Fruit fly (Drosophila melanogaster) whole organism, prepupa: ENCODE data around the gene ND-B14.5A.

Source experiments
- CG11762 ChIP-seq: fragments of 200-800 bp; sonication (Bioruptor generic); optimal IDR thresholded peaks from 3 replicates; lab custom pipeline; 2016; ENCODE audit warnings: missing biosample characterization, missing genetic modification characterization; ENCODE audit not compliant: insufficient read depth
- CG11902 ChIP-seq: fragments of 200-800 bp; sonication (Bioruptor generic); optimal IDR thresholded peaks from 3 replicates; lab custom pipeline; 2016; ENCODE audit warnings: missing biosample characterization, missing genetic modification characterization
- CG15336 ChIP-seq: fragments of 200-800 bp; sonication (Bioruptor generic); IDR thresholded peaks from 2 replicates; pipeline ENCODE4 v1.3.6; 2022; ENCODE audit warnings: missing biosample characterization, missing genetic modification characterization
- CG1621 ChIP-seq: fragments of 200-800 bp; sonication (Bioruptor generic); optimal IDR thresholded peaks from 3 replicates; lab custom pipeline; 2018; ENCODE audit warnings: missing biosample characterization, mild to moderate bottlenecking, missing genetic modification characterization
- CG16779 ChIP-seq: fragments of 200-800 bp; sonication (Bioruptor generic); optimal IDR thresholded peaks from 3 replicates; lab custom pipeline; 2017; ENCODE audit warnings: missing biosample characterization, mild to moderate bottlenecking, missing genetic modification characterization
- CG31627 ChIP-seq: fragments of 200-800 bp; sonication (Bioruptor generic); optimal IDR thresholded peaks from 3 replicates; lab custom pipeline; 2016; ENCODE audit warnings: missing biosample characterization, missing genetic modification characterization
- CG34406 ChIP-seq: fragments of 200-800 bp; sonication (Bioruptor generic); optimal IDR thresholded peaks from 3 replicates; lab custom pipeline; 2016; ENCODE audit warnings: missing biosample characterization, missing genetic modification characterization
- CG4318 ChIP-seq: fragments of 200-800 bp; sonication (Bioruptor generic); optimal IDR thresholded peaks from 3 replicates; lab custom pipeline; 2017; ENCODE audit warnings: missing biosample characterization, mild to moderate bottlenecking, missing genetic modification characterization
- CG6163 ChIP-seq: fragments of 200-800 bp; sonication (Bioruptor generic); IDR thresholded peaks from 3 replicates; pipeline ENCODE4 v1.3.6; 2022; ENCODE audit warnings: missing biosample characterization, missing genetic modification characterization
- CG6808 ChIP-seq: fragments of 200-800 bp; sonication (Bioruptor generic); optimal IDR thresholded peaks from 3 replicates; lab custom pipeline; 2017; ENCODE audit warnings: missing biosample characterization, missing genetic modification characterization, mild to moderate bottlenecking, moderate library complexity, missing genetic modification reagents
- CG6854 ChIP-seq: fragments of 200-800 bp; sonication (Bioruptor generic); optimal IDR thresholded peaks from 2 replicates; lab custom pipeline; 2017; ENCODE audit warnings: missing biosample characterization, mild to moderate bottlenecking, missing genetic modification characterization
- CG8119 ChIP-seq: fragments of 200-800 bp; sonication (Bioruptor generic); IDR thresholded peaks from 3 replicates; pipeline ENCODE4 v1.3.6; 2022; ENCODE audit warnings: missing biosample characterization, missing genetic modification characterization
- CG8632 ChIP-seq: fragments of 200-800 bp; sonication (Bioruptor generic); optimal IDR thresholded peaks from 3 replicates; lab custom pipeline; 2016; ENCODE audit warnings: missing biosample characterization, missing genetic modification characterization
- CG9139 ChIP-seq: fragments of 200-800 bp; sonication (Bioruptor generic); optimal IDR thresholded peaks from 3 replicates; lab custom pipeline; 2017; ENCODE audit warnings: missing biosample characterization, mild to moderate bottlenecking, missing genetic modification characterization
- Eip75B ChIP-seq: fragments of 200-800 bp; sonication (Bioruptor generic); optimal IDR thresholded peaks from 3 replicates; lab custom pipeline; 2016; ENCODE audit warnings: missing biosample characterization, missing genetic modification characterization
- Eip78C ChIP-seq: fragments of 200-800 bp; sonication (Bioruptor generic); peaks from one replicate; lab custom pipeline; 2016; ENCODE audit warnings: missing biosample characterization, missing genetic modification characterization
- Ets21C ChIP-seq: fragments of 200-800 bp; sonication (Bioruptor generic); optimal IDR thresholded peaks from 3 replicates; lab custom pipeline; 2016; ENCODE audit warnings: missing biosample characterization, missing genetic modification characterization
- Ets96B ChIP-seq: fragments of 200-800 bp; optimal IDR thresholded peaks from 2 replicates; lab custom pipeline; 2019; ENCODE audit warnings: missing biosample characterization, mild to moderate bottlenecking, missing genetic modification characterization, moderate library complexity
- Gug ChIP-seq: fragments of 200-800 bp; sonication (Bioruptor generic); IDR thresholded peaks from 2 replicates; pipeline ENCODE4 v1.3.6; 2022; ENCODE audit warnings: missing biosample characterization, missing genetic modification characterization
- Hr38 ChIP-seq: sonication (Bioruptor generic); optimal IDR thresholded peaks from 2 replicates; lab custom pipeline; 2016; ENCODE audit warnings: missing biosample characterization, missing genetic modification characterization
- Hr39 ChIP-seq: fragments of 200-800 bp; sonication (Bioruptor generic); optimal IDR thresholded peaks from 2 replicates; lab custom pipeline; 2016; ENCODE audit warnings: missing biosample characterization, missing genetic modification characterization
- Hr4 ChIP-seq: fragments of 200-800 bp; sonication (Bioruptor generic); optimal IDR thresholded peaks from 3 replicates; lab custom pipeline; 2016; ENCODE audit warnings: missing biosample characterization, missing genetic modification characterization
- Lpt ChIP-seq: fragments of 200-800 bp; sonication (Bioruptor generic); optimal IDR thresholded peaks from 3 replicates; lab custom pipeline; 2016; ENCODE audit warnings: missing biosample characterization, missing genetic modification characterization
- Met ChIP-seq: fragments of 200-800 bp; sonication (Bioruptor generic); optimal IDR thresholded peaks from 3 replicates; lab custom pipeline; 2016; ENCODE audit warnings: missing biosample characterization, missing genetic modification characterization
- OdsH ChIP-seq: fragments of 200-800 bp; sonication (Bioruptor generic); optimal IDR thresholded peaks from 3 replicates; lab custom pipeline; 2016; ENCODE audit warnings: missing biosample characterization, missing genetic modification characterization
- Smox ChIP-seq: fragments of 200-800 bp; sonication (Bioruptor generic); optimal IDR thresholded peaks from 3 replicates; lab custom pipeline; 2016; ENCODE audit warnings: missing biosample characterization, missing genetic modification characterization
- Sox102F ChIP-seq: fragments of 200-800 bp; sonication (Bioruptor generic); optimal IDR thresholded peaks from 2 replicates; lab custom pipeline; 2016; ENCODE audit warnings: missing biosample characterization, mild to moderate bottlenecking, missing genetic modification characterization
- achi ChIP-seq: fragments of 200-800 bp; sonication (Bioruptor generic); optimal IDR thresholded peaks from 3 replicates; lab custom pipeline; 2016; ENCODE audit warnings: missing biosample characterization, missing genetic modification characterization
- acj6 ChIP-seq: fragments of 200-800 bp; sonication (Bioruptor generic); optimal IDR thresholded peaks from 3 replicates; lab custom pipeline; 2016; ENCODE audit warnings: missing biosample characterization, missing genetic modification characterization
- dac ChIP-seq: fragments of 200-800 bp; sonication (Bioruptor generic); optimal IDR thresholded peaks from 2 replicates; lab custom pipeline; 2017; ENCODE audit warnings: missing biosample characterization, mild to moderate bottlenecking, missing genetic modification characterization
- dsx ChIP-seq: fragments of 200-800 bp; optimal IDR thresholded peaks from 3 replicates; lab custom pipeline; 2019; ENCODE audit warnings: missing biosample characterization, mild to moderate bottlenecking, missing genetic modification characterization, moderate library complexity; ENCODE audit not compliant: poor library complexity, severe bottlenecking
- eg ChIP-seq: fragments of 200-800 bp; sonication (Bioruptor generic); IDR thresholded peaks from 3 replicates; pipeline ENCODE4 v1.3.6; 2022; ENCODE audit warnings: missing biosample characterization, missing genetic modification characterization
- esn ChIP-seq: fragments of 200-800 bp; sonication (Bioruptor generic); optimal IDR thresholded peaks from 2 replicates; lab custom pipeline; 2016; ENCODE audit warnings: missing biosample characterization, mild to moderate bottlenecking, missing genetic modification characterization, moderate library complexity
- fd59A ChIP-seq: fragments of 200-800 bp; sonication (Bioruptor generic); optimal IDR thresholded peaks from 2 replicates; lab custom pipeline; 2017; ENCODE audit warnings: missing biosample characterization, mild to moderate bottlenecking, missing genetic modification characterization, missing genetic modification reagents
- fd85E ChIP-seq: fragments of 200-800 bp; sonication (Bioruptor generic); optimal IDR thresholded peaks from 3 replicates; lab custom pipeline; 2016; ENCODE audit warnings: missing biosample characterization, missing genetic modification characterization
- lz ChIP-seq: fragments of 200-800 bp; sonication (Bioruptor generic); optimal IDR thresholded peaks from 3 replicates; lab custom pipeline; 2016; ENCODE audit warnings: missing biosample characterization, missing genetic modification characterization
- net ChIP-seq: fragments of 200-800 bp; sonication (Bioruptor generic); optimal IDR thresholded peaks from 3 replicates; lab custom pipeline; 2016; ENCODE audit warnings: missing biosample characterization, missing genetic modification characterization
- pdm3 ChIP-seq: fragments of 200-800 bp; sonication (Bioruptor generic); optimal IDR thresholded peaks from 3 replicates; lab custom pipeline; 2016; ENCODE audit warnings: missing biosample characterization, missing genetic modification characterization
- spab ChIP-seq: fragments of 200-800 bp; sonication (Bioruptor generic); optimal IDR thresholded peaks from 2 replicates; lab custom pipeline; 2017; ENCODE audit warnings: missing biosample characterization, mild to moderate bottlenecking, missing genetic modification characterization, missing genetic modification reagents
- ss ChIP-seq, 2 experiments: fragments of 200-800 bp; sonication (Bioruptor generic); optimal IDR thresholded peaks; 2 replicates in 1 of 2; 3 replicates in 1 of 2; lab custom pipeline; 2017 to 2018; ENCODE audit warnings: mild to moderate bottlenecking in 2 of 2, missing biosample characterization in 2 of 2, missing genetic modification characterization in 2 of 2, moderate library complexity in 1 of 2
- svp ChIP-seq: fragments of 200-800 bp; sonication (Bioruptor generic); peaks from one replicate; lab custom pipeline; 2016; ENCODE audit warnings: missing biosample characterization, missing genetic modification characterization
- topi ChIP-seq: fragments of 200-800 bp; sonication (Bioruptor generic); optimal IDR thresholded peaks from 3 replicates; lab custom pipeline; 2016; ENCODE audit warnings: missing biosample characterization, missing genetic modification characterization
- vri ChIP-seq: fragments of 200-800 bp; sonication (Bioruptor generic); optimal IDR thresholded peaks from 3 replicates; lab custom pipeline; 2016; ENCODE audit warnings: missing biosample characterization, mild to moderate bottlenecking, missing genetic modification characterization

ND-B14.5A gene

dm6 chrX:2140487-2140886 lies 31.8 kb upstream of the ND-B14.5A start:
- TF ChIP-seq Smox (GFP tag; lab: Kevin White, UChicago) (no peak), Met (GFP tag; lab: Kevin White, UChicago) (peak; percentile 6), CG34406 (GFP tag; lab: Kevin White, UChicago) (peak; percentile 12), CG6163 (peak; percentile 54; the same call in 2 of the 3 replicates), CG11902 (GFP tag; lab: Kevin White, UChicago) (no peak), svp (GFP tag; lab: Kevin White, UChicago) (peak; percentile 67), Lpt (no peak), Ets21C (GFP tag; lab: Kevin White, UChicago) (no peak), Hr4 (GFP tag; lab: Kevin White, UChicago) (no peak), CG1621 (peak; percentile 37), dac (GFP tag; lab: Kevin White, UChicago) (no peak), Eip78C (GFP tag; lab: Kevin White, UChicago) (no peak), eg (GFP tag; lab: Robert Waterston, UW) (peak; percentile 34; the same call in 1 of the 3 replicates), dsx (GFP tag; lab: Kevin White, UChicago) (peak; percentile 29)

dm6 chrX:2141159-2141853 lies 31.0 kb upstream of the ND-B14.5A start, which contains the start of gene D2hgdh:
TSS of gene D2hgdh (plus strand) at chrX:2141489.
- peak; percentile 21 for TF ChIP-seq lz
- peak; percentile 35 for TF ChIP-seq esn (GFP tag; lab: Kevin White, UChicago)
- TF ChIP-seq acj6 (GFP tag; lab: Kevin White, UChicago): peak; percentile 37
- TF ChIP-seq Hr4 (GFP tag; lab: Kevin White, UChicago): peak; percentile 26
- peak; percentile 33 for TF ChIP-seq Eip75B (GFP tag; lab: Kevin White, UChicago)
- peak; percentile 45; the same call in 1 of the 3 replicates for TF ChIP-seq CG6163
- TF ChIP-seq pdm3 (GFP tag; lab: Kevin White, UChicago): peak; percentile 13
- TF ChIP-seq fd85E (GFP tag; lab: Kevin White, UChicago): no peak
- peak; percentile 10 for TF ChIP-seq OdsH (GFP tag; lab: Kevin White, UChicago)
- peak; percentile 28 for TF ChIP-seq dsx (GFP tag; lab: Kevin White, UChicago)
- TF ChIP-seq eg (GFP tag; lab: Robert Waterston, UW): peak; percentile 53; the same call in 1 of the 3 replicates
- no peak for TF ChIP-seq Hr38 (GFP tag; lab: Kevin White, UChicago)
- TF ChIP-seq CG31627 (GFP tag; lab: Kevin White, UChicago): peak; percentile 20
- no peak for TF ChIP-seq CG6808 (GFP tag; lab: Kevin White, UChicago)
- TF ChIP-seq topi (GFP tag; lab: Kevin White, UChicago): peak; percentile 30
- TF ChIP-seq Gug: no peak
- TF ChIP-seq vri (GFP tag; lab: Kevin White, UChicago): peak; percentile 20
- TF ChIP-seq Eip78C (GFP tag; lab: Kevin White, UChicago): peak; percentile 63
- TF ChIP-seq CG8632: no peak
- TF ChIP-seq CG8119 (GFP tag; lab: Robert Waterston, UW): 0 out of 3 replicates have a peak, but pooled peaks have one; percentile 23
- TF ChIP-seq Hr39 (GFP tag; lab: Kevin White, UChicago): peak; percentile 39
- peak; percentile 63 for TF ChIP-seq CG15336 (GFP tag; lab: Robert Waterston, UW)
- peak; percentile 2 for TF ChIP-seq net (GFP tag; lab: Kevin White, UChicago)

dm6 chrX:2141854-2142216 lies 30.5 kb upstream of the ND-B14.5A start:
- TF ChIP-seq fd85E (GFP tag; lab: Kevin White, UChicago) (no peak), Sox102F (peak; percentile 52), CG15336 (GFP tag; lab: Robert Waterston, UW) (peak; percentile 55), CG11762 (peak; percentile 22), Hr38 (GFP tag; lab: Kevin White, UChicago) (no peak), CG11902 (GFP tag; lab: Kevin White, UChicago) (no peak), CG6854 (GFP tag; lab: Kevin White, UChicago) (peak; percentile 46), CG9139 (GFP tag; lab: Kevin White, UChicago) (no peak), dsx (GFP tag; lab: Kevin White, UChicago) (no peak), spab (GFP tag; lab: Kevin White, UChicago) (no peak), CG4318 (GFP tag; lab: Kevin White, UChicago) (no peak), Lpt (no peak), esn (GFP tag; lab: Kevin White, UChicago) (peak; percentile 42), vri (GFP tag; lab: Kevin White, UChicago) (peak; percentile 85), fd59A (GFP tag; lab: Kevin White, UChicago) (no peak), CG16779 (tag; lab: Kevin White, UChicago) (peak; percentile 1), Met (GFP tag; lab: Kevin White, UChicago) (peak; percentile 58), OdsH (GFP tag; lab: Kevin White, UChicago) (peak; percentile 14), topi (GFP tag; lab: Kevin White, UChicago) (peak; percentile 31), ss (GFP tag; optimal IDR thresholded peaks at IDR 0.05; lab: Kevin White, UChicago) (peak in 1 of 2 experiments; percentile 64), pdm3 (GFP tag; lab: Kevin White, UChicago) (peak; percentile 9), acj6 (GFP tag; lab: Kevin White, UChicago) (no peak), Gug (no peak), achi (GFP tag; lab: Kevin White, UChicago) (peak; percentile 29), net (GFP tag; lab: Kevin White, UChicago) (peak; percentile 6), Ets96B (tag; lab: Kevin White, UChicago) (peak; percentile 16)
